Fruit fly (Drosophila melanogaster): ENCODE results near the gene CG32579.
A peak's percentile ranks its signal among the peaks of the same experiment; 100 is the strongest.

The CG32579 gene

DNA sequence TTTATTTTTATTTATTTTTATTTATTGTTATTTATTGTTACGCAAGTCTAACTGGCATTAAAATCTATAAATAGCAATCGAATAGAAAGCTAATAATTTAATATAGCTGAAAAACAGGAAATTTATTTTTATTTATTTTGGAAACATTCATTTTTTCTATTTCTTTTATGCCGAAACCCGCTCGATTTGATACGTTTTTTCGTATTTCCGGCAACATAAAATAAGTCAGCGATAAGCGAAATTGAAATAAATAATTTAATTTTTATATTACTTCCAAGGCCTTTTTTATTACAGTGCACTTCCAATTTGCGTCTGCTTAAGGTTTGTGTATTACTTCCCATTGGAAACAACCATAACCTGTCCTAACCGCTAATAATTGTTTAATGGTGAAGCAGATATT, 48.8 kb downstream of the CG32579 start:
- TF ChIP-seq CG8089 (GFP tag; optimal IDR thresholded peaks at IDR 0.05) (no peak), hb (GFP tag; IDR thresholded peaks at IDR 0.05; ENCODE audit: partially characterized antibody) (no peak), ems (GFP tag; optimal IDR thresholded peaks at IDR 0.05) (no peak), CG1602 (GFP tag; optimal IDR thresholded peaks at IDR 0.05) (no peak), CG6254 (GFP tag; optimal IDR thresholded peaks at IDR 0.05) (no peak), CG17568 (GFP tag; optimal IDR thresholded peaks at IDR 0.05) (no peak), CG17802 (tag; optimal IDR thresholded peaks at IDR 0.05) (no peak), ci (GFP tag; IDR thresholded peaks at IDR 0.05) (no peak), dpn (GFP tag; optimal IDR thresholded peaks at IDR 0.05) (peak in 1 of 2 experiments; percentile 12), CG7839 (tag; optimal IDR thresholded peaks at IDR 0.05) (no peak), Bdp1 (GFP tag; optimal IDR thresholded peaks at IDR 0.05) (no peak), dm (GFP tag; optimal IDR thresholded peaks at IDR 0.05) (no peak), eve (GFP tag; optimal IDR thresholded peaks at IDR 0.05) (no peak), mld (GFP tag; IDR thresholded peaks at IDR 0.05; ENCODE audit: partially characterized antibody) (no peak), mirr (GFP tag; optimal IDR thresholded peaks at IDR 0.05) (no peak), Hr78 (GFP tag; optimal IDR thresholded peaks at IDR 0.05) (no peak), Awh (GFP tag; IDR thresholded peaks at IDR 0.05) (no peak), CG12155 (GFP tag; optimal IDR thresholded peaks at IDR 0.05) (peak; percentile 2), HLHmδ (GFP tag; optimal IDR thresholded peaks at IDR 0.05) (no peak), CG30403 (GFP tag; optimal IDR thresholded peaks at IDR 0.05) (peak; percentile 28), tap (tag; optimal IDR thresholded peaks at IDR 0.05) (no peak), CG18262 (tag; optimal IDR thresholded peaks at IDR 0.05) (peak; percentile 36), CG34422 (GFP tag; IDR thresholded peaks at IDR 0.05) (no peak), run (tag; optimal IDR thresholded peaks at IDR 0.05) (no peak), scrt (GFP tag; optimal IDR thresholded peaks at IDR 0.05) (no peak), Antp (GFP tag; optimal IDR thresholded peaks at IDR 0.05) (no peak), ssp (GFP tag; IDR thresholded peaks at IDR 0.05) (no peak), odd (GFP tag; optimal IDR thresholded peaks at IDR 0.05) (no peak), CG13624 (GFP tag; optimal IDR thresholded peaks at IDR 0.05) (no peak), CG42726 (GFP tag; IDR thresholded peaks at IDR 0.05; ENCODE audit: partially characterized antibody) (no peak), sens (GFP tag) (peak; percentile 69), bcd (GFP tag; optimal IDR thresholded peaks at IDR 0.05) (no peak), lilli (GFP tag; optimal IDR thresholded peaks at IDR 0.05) (peak; percentile 13), gem (tag; optimal IDR thresholded peaks at IDR 0.05) (peak; percentile 59), zfh1 (GFP tag; IDR thresholded peaks at IDR 0.05) (no peak), CG15696 (tag; optimal IDR thresholded peaks at IDR 0.05) (no peak), CG18476 (GFP tag; optimal IDR thresholded peaks at IDR 0.05) (no peak), CG8359 (GFP tag; optimal IDR thresholded peaks at IDR 0.05; ENCODE audit: borderline replicate concordance) (no peak), Fer3 (tag; optimal IDR thresholded peaks at IDR 0.05) (no peak), CG16779 (GFP tag; IDR thresholded peaks at IDR 0.05) (no peak), CG10267 (tag; optimal IDR thresholded peaks at IDR 0.05) (peak; percentile 12), zfh2 (GFP tag; optimal IDR thresholded peaks at IDR 0.05) (no peak), CG17186 (GFP tag; optimal IDR thresholded peaks at IDR 0.05) (no peak), Lpt (GFP tag; optimal IDR thresholded peaks at IDR 0.05) (no peak), tup (GFP tag; optimal IDR thresholded peaks at IDR 0.05) (no peak), klu (GFP tag; IDR thresholded peaks at IDR 0.05) (no peak), CG33213 (GFP tag; optimal IDR thresholded peaks at IDR 0.05) (no peak), CG18011 (GFP tag; optimal IDR thresholded peaks at IDR 0.05) (no peak), pita (GFP tag; optimal IDR thresholded peaks at IDR 0.05) (no peak), sd (tag; optimal IDR thresholded peaks at IDR 0.05) (no peak), fu2 (GFP tag; optimal IDR thresholded peaks at IDR 0.05) (no peak)
